Worm (Caenorhabditis elegans) whole organism, early embryonic: Measurements from ENCODE around the gene C28A5.2.
"Not testable (repeated sequence)": the region's sequence is repeated elsewhere in the genome, so short reads cannot be mapped to it uniquely, and the experiment has no call there.

Experiments
- F13C5.2 ChIP-seq: sonication (generic microtip); optimal IDR thresholded peaks from 2 replicates; lab custom pipeline; 2017; ENCODE audit warnings: mild to moderate bottlenecking, missing genetic modification characterization, inconsistent platforms, missing compliant biosample characterization
- ama-1 ChIP-seq: fragments of 150-350 bp; optimal IDR thresholded peaks from 2 replicates; lab custom pipeline; 2014
- ceh-13 ChIP-seq: fragments of 200-800 bp; sonication (Bioruptor generic); optimal IDR thresholded peaks from 2 replicates; lab custom pipeline; 2018; ENCODE audit warnings: mild to moderate bottlenecking, missing genetic modification characterization, missing compliant biosample characterization
- ceh-36 ChIP-seq: sonication (generic microtip); optimal IDR thresholded peaks from 2 replicates; lab custom pipeline; 2016; ENCODE audit warnings: missing genetic modification characterization, inconsistent platforms, missing compliant biosample characterization
- ets-7 ChIP-seq: sonication (generic microtip); optimal IDR thresholded peaks from 2 replicates; lab custom pipeline; 2016; ENCODE audit warnings: missing genotype, missing genetic modification characterization, missing compliant biosample characterization
- flt-1 ChIP-seq: fragments of 200-800 bp; sonication (Bioruptor generic); IDR thresholded peaks from 2 replicates; pipeline ENCODE4 v1.3.6; 2022; ENCODE audit warnings: missing genetic modification characterization, missing compliant biosample characterization
- hmg-4 ChIP-seq: fragments of 200-800 bp; sonication (Bioruptor generic); optimal IDR thresholded peaks from 2 replicates; lab custom pipeline; 2018; ENCODE audit warnings: mild to moderate bottlenecking, missing genetic modification characterization, missing compliant biosample characterization
- pes-1 ChIP-seq: fragments of 200-800 bp; sonication (Bioruptor generic); IDR thresholded peaks from 2 replicates; pipeline ENCODE4 v1.3.6; 2022; ENCODE audit warnings: missing genetic modification reagents, missing genetic modification characterization, missing compliant biosample characterization
- scrt-1 ChIP-seq: fragments of 200-800 bp; sonication (Bioruptor generic); IDR thresholded peaks from 2 replicates; pipeline ENCODE4 v1.3.6; 2022; ENCODE audit warnings: missing genetic modification characterization, missing compliant biosample characterization
- sea-1 ChIP-seq: fragments of 200-800 bp; sonication (Bioruptor generic); conservative IDR thresholded peaks from 2 replicates; pipeline ENCODE4 v1.3.6; 2022; ENCODE audit warnings: missing genetic modification characterization, missing compliant biosample characterization
- tbx-11 ChIP-seq: fragments of 200-800 bp; sonication (Bioruptor generic); IDR thresholded peaks from 2 replicates; pipeline ENCODE4 v1.3.6; 2022; ENCODE audit warnings: missing genetic modification characterization, missing compliant biosample characterization
- tra-4 ChIP-seq: sonication (generic microtip); optimal IDR thresholded peaks from 2 replicates; lab custom pipeline; 2017; ENCODE audit warnings: missing genetic modification characterization, missing compliant biosample characterization

DNA sequence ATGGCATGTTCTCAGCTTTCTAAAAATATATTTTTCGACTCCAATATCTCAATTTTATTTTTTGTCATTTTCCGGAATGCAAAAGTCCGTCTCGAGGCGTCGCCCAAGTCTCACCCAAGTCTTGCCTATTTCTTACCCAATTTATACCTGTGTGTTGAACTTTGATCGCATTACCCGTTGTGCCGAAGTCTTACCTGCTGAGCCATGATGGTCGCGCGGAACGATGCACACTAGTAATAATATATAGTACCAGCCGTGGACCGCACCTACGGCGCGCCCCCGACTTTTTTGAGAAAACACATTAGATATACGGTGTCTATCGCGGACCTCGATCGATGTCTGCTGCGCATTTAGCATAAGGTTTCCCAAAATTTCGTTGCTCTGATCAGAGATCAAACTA is 45.0 kb upstream of the C28A5.2 start:
- not testable (repeated sequence) for TF ChIP-seq ama-1 (lab: Kevin White, UChicago); tbx-11 (GFP tag; lab: Robert Waterston, UW); flt-1; ceh-13; F13C5.2 (tag; lab: Kevin White, UChicago); ceh-36 (tag; lab: Kevin White, UChicago); scrt-1; ets-7; hmg-4; sea-1; tra-4 (tag; lab: Kevin White, UChicago)
- TF ChIP-seq pes-1 (GFP tag; lab: Robert Waterston, UW): peak; percentile 65; the same call in 1 of the 2 replicates
